Worm (Caenorhabditis elegans): ENCODE measurements around the gene pals-28.
A peak's percentile ranks its signal among the peaks of the same experiment; 100 is the strongest.
"Not testable (repeated sequence)": the region's sequence is repeated elsewhere in the genome, so short reads cannot be mapped to it uniquely, and the experiment has no call there.

pals-28 gene

ce11 chrIII:4369381-4369809 is 15.2 kb upstream of the pals-28 start:
- TF ChIP-seq nhr-48 (tag; optimal IDR thresholded peaks at IDR 0.05) (peak; percentile 67), tra-1 (GFP tag; IDR thresholded peaks at IDR 0.05) (peak; percentile 65), mdl-1 (tag; optimal IDR thresholded peaks at IDR 0.05) (peak in 1 of 2 experiments; percentile 17), D1046.2 (GFP tag; IDR thresholded peaks at IDR 0.05) (peak; percentile 52; the same call in 1 of the 2 replicates), pha-4 (GFP tag; IDR thresholded peaks at IDR 0.05) (peak; percentile 84), lin-1 (GFP tag; IDR thresholded peaks at IDR 0.05) (0 out of 2 replicates have a peak, but pooled peaks have one; percentile 43), rbr-2 (tag; optimal IDR thresholded peaks at IDR 0.05) (peak; percentile 74), nhr-6 (tag; optimal IDR thresholded peaks at IDR 0.05) (peak; percentile 30), nhr-41 (GFP tag; IDR thresholded peaks at IDR 0.05) (peak; percentile 53; the same call in 1 of the 2 replicates), aha-1 (tag) (peak; percentile 96), daf-16 (GFP tag; optimal IDR thresholded peaks at IDR 0.05) (peak; percentile 20 to 54), daf-16 (tag; optimal IDR thresholded peaks at IDR 0.05) (peak; percentile 24), dve-1 (tag; optimal IDR thresholded peaks at IDR 0.05; ENCODE audit: insufficient read depth) (peak; percentile 61), dmd-8 (GFP tag; IDR thresholded peaks at IDR 0.05) (peak; percentile 78; the same call in 1 of the 2 replicates), Y75B8A.6 (GFP tag; IDR thresholded peaks at IDR 0.05) (peak; percentile 59; the same call in 1 of the 2 replicates), dmd-6 (GFP tag; IDR thresholded peaks at IDR 0.05) (peak; percentile 85), zfp-3 (GFP tag; conservative IDR thresholded peaks at IDR 0.05) (peak; percentile 82), lin-38 (GFP tag; IDR thresholded peaks at IDR 0.05) (peak; percentile 84), hif-1 (tag; optimal IDR thresholded peaks at IDR 0.05) (peak in 1 of 2 experiments; percentile 24), pqm-1 (tag; optimal IDR thresholded peaks at IDR 0.05) (peak; percentile 3), dmd-9 (GFP tag; IDR thresholded peaks at IDR 0.05) (peak; percentile 39; the same call in 1 of the 2 replicates), set-16 (GFP tag; IDR thresholded peaks at IDR 0.05) (peak; percentile 90), mxl-3 (GFP tag; optimal IDR thresholded peaks at IDR 0.05) (peak; percentile 41), nhr-102 (tag; optimal IDR thresholded peaks at IDR 0.05) (peak; percentile 71), madf-9 (GFP tag; conservative IDR thresholded peaks at IDR 0.05) (peak; percentile 78), F37D6.2 (tag; optimal IDR thresholded peaks at IDR 0.05) (peak; percentile 8), lim-7 (GFP tag; IDR thresholded peaks at IDR 0.05) (peak; percentile 71), T26A8.4 (GFP tag; IDR thresholded peaks at IDR 0.05) (peak; percentile 84), duxl-1 (tag; optimal IDR thresholded peaks at IDR 0.05; ENCODE audit: poor library complexity) (peak; percentile 5), F10B5.3 (tag; optimal IDR thresholded peaks at IDR 0.05) (peak; percentile 49), jun-1 (tag; optimal IDR thresholded peaks at IDR 0.05) (peak; percentile 6), F26F4.8 (GFP tag; conservative IDR thresholded peaks at IDR 0.05) (0 out of 2 replicates have a peak, but pooled peaks have one; percentile 19), spr-3 (GFP tag; optimal IDR thresholded peaks at IDR 0.05) (peak; percentile 51), arid-1 (GFP tag; conservative IDR thresholded peaks at IDR 0.05) (peak; percentile 45; the same call in 1 of the 2 replicates), nhr-42 (GFP tag; IDR thresholded peaks at IDR 0.05) (peak; percentile 69; the same call in 1 of the 2 replicates), nhr-28 (tag; optimal IDR thresholded peaks at IDR 0.05) (peak; percentile 37), hmg-1.1 (GFP tag; IDR thresholded peaks at IDR 0.05) (peak; percentile 88), F44E2.7 (GFP tag; IDR thresholded peaks at IDR 0.05) (peak; percentile 75; the same call in 1 of the 2 replicates), egl-43 (GFP tag; IDR thresholded peaks at IDR 0.05) (peak; percentile 94), lir-3 (tag; optimal IDR thresholded peaks at IDR 0.05) (peak; percentile 52), spr-1 (tag; optimal IDR thresholded peaks at IDR 0.05) (peak; percentile 63), hlh-30 (tag; optimal IDR thresholded peaks at IDR 0.05; ENCODE audit: insufficient read depth) (peak; percentile 44), ctbp-1 (GFP tag; IDR thresholded peaks at IDR 0.05) (peak; percentile 69; the same call in 1 of the 2 replicates), ZK337.2 (GFP tag; IDR thresholded peaks at IDR 0.05) (peak; percentile 64; the same call in 1 of the 2 replicates), vab-7 (GFP tag; IDR thresholded peaks at IDR 0.05) (peak; percentile 58; the same call in 1 of the 2 replicates), T20F7.1 (GFP tag; optimal IDR thresholded peaks at IDR 0.05) (peak; percentile 57)
- TF ChIP-seq pha-4 (tag; optimal IDR thresholded peaks at IDR 0.05), result not testable (repeated sequence)

All from whole organism, L4 larva.